Fruit fly (Drosophila melanogaster) whole organism, embryonic: Measurements from ENCODE around the gene CG13144.

Source experiments
- Ada2b ChIP-seq: fragments of 200-800 bp; sonication (Bioruptor generic); IDR thresholded peaks from 2 replicates; pipeline ENCODE4 v1.3.6; 2022; ENCODE audit warnings: missing biosample characterization, missing genetic modification characterization
- C15 ChIP-seq: fragments of 200-800 bp; sonication (Bioruptor generic); IDR thresholded peaks from 3 replicates; pipeline ENCODE4 v1.3.6; 2022; ENCODE audit warnings: missing biosample characterization, missing genetic modification characterization
- CG11696 ChIP-seq: fragments of 200-800 bp; sonication (Bioruptor generic); IDR thresholded peaks from 2 replicates; pipeline ENCODE4 v1.3.6; 2022; ENCODE audit warnings: missing biosample characterization, missing genetic modification characterization
- CG12219 ChIP-seq: fragments of 200-800 bp; sonication (Bioruptor generic); optimal IDR thresholded peaks from 3 replicates; lab custom pipeline; 2018; ENCODE audit warnings: missing biosample characterization, mild to moderate bottlenecking, missing genetic modification characterization
- CG12391 ChIP-seq: fragments of 200-800 bp; sonication (Bioruptor generic); optimal IDR thresholded peaks from 3 replicates; lab custom pipeline; 2018; ENCODE audit warnings: missing biosample characterization, mild to moderate bottlenecking, missing genetic modification characterization, moderate library complexity
- CG12769 ChIP-seq: fragments of 200-800 bp; sonication (Bioruptor generic); optimal IDR thresholded peaks from 2 replicates; lab custom pipeline; 2019; ENCODE audit warnings: missing biosample characterization, mild to moderate bottlenecking, missing genetic modification characterization, moderate library complexity
- CG13775 ChIP-seq: fragments of 200-800 bp; sonication (Bioruptor generic); optimal IDR thresholded peaks from 3 replicates; lab custom pipeline; 2017; ENCODE audit warnings: missing biosample characterization, mild to moderate bottlenecking, missing genetic modification characterization
- CG13894 ChIP-seq: fragments of 200-800 bp; sonication (Bioruptor generic); optimal IDR thresholded peaks from 3 replicates; lab custom pipeline; 2018; ENCODE audit warnings: missing biosample characterization, mild to moderate bottlenecking, missing genetic modification characterization, moderate library complexity
- CG14710 ChIP-seq: fragments of 200-800 bp; sonication (Bioruptor generic); optimal IDR thresholded peaks from 3 replicates; lab custom pipeline; 2019; ENCODE audit warnings: missing biosample characterization, mild to moderate bottlenecking, missing genetic modification characterization, moderate library complexity
- CG15073 ChIP-seq: fragments of 200-800 bp; sonication (Bioruptor generic); optimal IDR thresholded peaks from 2 replicates; lab custom pipeline; 2016; ENCODE audit warnings: missing biosample characterization, missing genetic modification characterization
- CG15479 ChIP-seq: fragments of 200-800 bp; sonication (Bioruptor generic); optimal IDR thresholded peaks from 3 replicates; lab custom pipeline; 2019; ENCODE audit warnings: missing biosample characterization, mild to moderate bottlenecking, missing genetic modification characterization, moderate library complexity
- CG18599 ChIP-seq: fragments of 200-800 bp; sonication (Bioruptor generic); optimal IDR thresholded peaks from 3 replicates; lab custom pipeline; 2017; ENCODE audit warnings: missing biosample characterization, missing genetic modification characterization, mild to moderate bottlenecking, moderate library complexity, missing genetic modification reagents
- CG2712 ChIP-seq: fragments of 200-800 bp; optimal IDR thresholded peaks from 3 replicates; lab custom pipeline; 2019; ENCODE audit warnings: missing biosample characterization, mild to moderate bottlenecking, missing genetic modification characterization, moderate library complexity
- CG30403 ChIP-seq: fragments of 200-800 bp; sonication (Bioruptor generic); optimal IDR thresholded peaks from 3 replicates; lab custom pipeline; 2016; ENCODE audit warnings: missing biosample characterization, missing genetic modification characterization
- CG8924 ChIP-seq: fragments of 200-800 bp; optimal IDR thresholded peaks from 3 replicates; lab custom pipeline; 2019; ENCODE audit warnings: missing biosample characterization, mild to moderate bottlenecking, missing genetic modification characterization, moderate library complexity
- CG9215 ChIP-seq: fragments of 200-800 bp; sonication (Bioruptor generic); IDR thresholded peaks from 2 replicates; pipeline ENCODE4 v1.3.6; 2022; ENCODE audit warnings: missing biosample characterization, missing genetic modification characterization
- D ChIP-seq, 2 experiments: fragments of 200-800 bp in 1 of 2; fragments of >200 bp in 1 of 2; sonication (Bioruptor generic) in 1 of 2; optimal IDR thresholded peaks; 2 replicates in 1 of 2; 3 replicates in 1 of 2; lab custom pipeline; 2017; ENCODE audit warnings: mild to moderate bottlenecking in 1 of 2, missing biosample characterization in 1 of 2, missing genetic modification characterization in 1 of 2, missing genetic modification reagents in 1 of 2
- Dll ChIP-seq: fragments of 200-800 bp; sonication (Bioruptor generic); IDR thresholded peaks from 4 replicates; pipeline ENCODE4 v1.3.6; 2022; ENCODE audit warnings: missing biosample characterization, missing genetic modification characterization; ENCODE audit not compliant: partially characterized antibody
- Ets97D ChIP-seq: fragments of 200-800 bp; sonication (Bioruptor generic); optimal IDR thresholded peaks from 3 replicates; lab custom pipeline; 2016; ENCODE audit warnings: missing biosample characterization, missing genetic modification characterization
- GATAe ChIP-seq: fragments of 200-800 bp; sonication (Bioruptor generic); conservative IDR thresholded peaks from 2 replicates; pipeline ENCODE4 v1.3.6; 2022; ENCODE audit warnings: missing biosample characterization, missing genetic modification characterization
- Lhr ChIP-seq: fragments of 200-800 bp; sonication (Bioruptor generic); optimal IDR thresholded peaks from 3 replicates; lab custom pipeline; 2017; ENCODE audit warnings: mild to moderate bottlenecking, missing biosample characterization, missing genetic modification reagents, missing genetic modification characterization
- NFAT ChIP-seq: fragments of 200-800 bp; sonication (Bioruptor generic); IDR thresholded peaks from 2 replicates; pipeline ENCODE4 v1.3.6; 2022; ENCODE audit warnings: missing biosample characterization, missing genetic modification characterization
- Oaz ChIP-seq: fragments of 200-800 bp; sonication (Bioruptor generic); IDR thresholded peaks from 2 replicates; pipeline ENCODE4 v1.3.6; 2022; ENCODE audit warnings: missing biosample characterization, missing genetic modification characterization
- Poxn ChIP-seq: fragments of 200-800 bp; sonication (Bioruptor generic); IDR thresholded peaks from 2 replicates; pipeline ENCODE4 v1.3.6; 2022; ENCODE audit warnings: missing biosample characterization, missing genetic modification characterization
- Six4 ChIP-seq: fragments of 200-800 bp; sonication (Bioruptor generic); optimal IDR thresholded peaks from 2 replicates; lab custom pipeline; 2016; ENCODE audit warnings: missing biosample characterization, missing genetic modification characterization
- Sry-β ChIP-seq: fragments of 200-800 bp; sonication (Bioruptor generic); optimal IDR thresholded peaks from 2 replicates; lab custom pipeline; 2018; ENCODE audit warnings: missing biosample characterization, mild to moderate bottlenecking, missing genetic modification characterization, moderate library complexity
- Tbp ChIP-seq: fragments of >200 bp; optimal IDR thresholded peaks from 2 replicates; lab custom pipeline; 2018; ENCODE audit warnings: missing biosample characterization, missing genetic modification characterization
- Trl ChIP-seq, 3 experiments: fragments of >200 bp in 2 of 3; fragments of 200-800 bp in 1 of 3; sonication (Bioruptor generic) in 1 of 3; optimal IDR thresholded peaks; 2 replicates in 1 of 3; 3 replicates in 2 of 3; lab custom pipeline; 2016 to 2017; ENCODE audit warnings: missing biosample characterization in 1 of 3, missing genetic modification characterization in 1 of 3
- ac ChIP-seq: fragments of 200-800 bp; sonication (Bioruptor generic); optimal IDR thresholded peaks from 3 replicates; lab custom pipeline; 2017; ENCODE audit warnings: missing biosample characterization, mild to moderate bottlenecking, missing genetic modification characterization
- al ChIP-seq: fragments of 200-800 bp; sonication (Bioruptor generic); IDR thresholded peaks from 2 replicates; pipeline ENCODE4 v1.3.6; 2022; ENCODE audit warnings: missing biosample characterization, missing genetic modification characterization
- ase ChIP-seq: fragments of 200-800 bp; sonication (Bioruptor generic); IDR thresholded peaks from 3 replicates; pipeline ENCODE4 v1.3.6; 2022; ENCODE audit warnings: missing biosample characterization, missing genetic modification characterization
- ash1 ChIP-seq: fragments of 200-800 bp; sonication (Bioruptor generic); optimal IDR thresholded peaks from 2 replicates; lab custom pipeline; 2018; ENCODE audit warnings: missing biosample characterization, mild to moderate bottlenecking, missing genetic modification characterization
- exex ChIP-seq: fragments of 200-800 bp; sonication (Bioruptor generic); optimal IDR thresholded peaks from 4 replicates; lab custom pipeline; 2018; ENCODE audit warnings: missing biosample characterization, mild to moderate bottlenecking, missing genetic modification characterization, moderate library complexity
- hb ChIP-seq: fragments of 200-800 bp; sonication (Bioruptor generic); IDR thresholded peaks from 3 replicates; pipeline ENCODE4 v1.3.6; 2022; ENCODE audit warnings: missing biosample characterization, missing genetic modification characterization; ENCODE audit not compliant: partially characterized antibody
- hbn ChIP-seq: fragments of 200-800 bp; sonication (Bioruptor generic); IDR thresholded peaks from 2 replicates; pipeline ENCODE4 v1.3.6; 2022; ENCODE audit warnings: missing biosample characterization, missing genetic modification characterization; ENCODE audit not compliant: partially characterized antibody
- her ChIP-seq: fragments of 200-800 bp; sonication (Bioruptor generic); optimal IDR thresholded peaks from 2 replicates; lab custom pipeline; 2016; ENCODE audit warnings: missing biosample characterization, missing genetic modification characterization
- insv ChIP-seq, 2 experiments: fragments of 200-800 bp; sonication (Bioruptor generic); optimal IDR thresholded peaks; 3 replicates each; lab custom pipeline; 2016 to 2018; ENCODE audit warnings: missing biosample characterization in 2 of 2, missing genetic modification characterization in 2 of 2
- nerfin-1 ChIP-seq: fragments of 200-800 bp; sonication (Bioruptor generic); optimal IDR thresholded peaks from 3 replicates; lab custom pipeline; 2019; ENCODE audit warnings: missing biosample characterization, mild to moderate bottlenecking, missing genetic modification characterization, moderate library complexity
- nmo ChIP-seq: fragments of 200-800 bp; sonication (Bioruptor generic); optimal IDR thresholded peaks from 2 replicates; lab custom pipeline; 2018; ENCODE audit warnings: missing biosample characterization, mild to moderate bottlenecking, missing genetic modification characterization, moderate library complexity
- p53 ChIP-seq: fragments of 200-800 bp; sonication (Bioruptor generic); optimal IDR thresholded peaks from 2 replicates; lab custom pipeline; 2016; ENCODE audit warnings: missing biosample characterization, missing genetic modification characterization
- pan ChIP-seq, 4 experiments: fragments of >200 bp in 3 of 4; fragments of 200-800 bp in 1 of 4; sonication (Bioruptor generic) in 1 of 4; optimal IDR thresholded peaks in 3 of 4; IDR thresholded peaks in 1 of 4; 2 replicates each; pipeline versions ENCODE4 v1.3.6 to Lab custom; 2017 to 2022; ENCODE audit warnings: missing biosample characterization in 2 of 4, missing genetic modification characterization in 2 of 4, mixed read lengths in 1 of 4
- pzg ChIP-seq: fragments of 200-800 bp; sonication (Bioruptor generic); optimal IDR thresholded peaks from 3 replicates; lab custom pipeline; 2018; ENCODE audit warnings: missing biosample characterization, mild to moderate bottlenecking, missing genetic modification characterization, moderate library complexity
- shn ChIP-seq: fragments of 200-800 bp; sonication (Bioruptor generic); optimal IDR thresholded peaks from 3 replicates; lab custom pipeline; 2016; ENCODE audit warnings: missing biosample characterization, missing genetic modification characterization
- tio ChIP-seq: fragments of 200-800 bp; sonication (Bioruptor generic); optimal IDR thresholded peaks from 2 replicates; lab custom pipeline; 2017; ENCODE audit warnings: missing biosample characterization, missing genetic modification characterization, inconsistent platforms
- trh ChIP-seq: fragments of 200-800 bp; sonication (Bioruptor generic); optimal IDR thresholded peaks from 2 replicates; lab custom pipeline; 2016; ENCODE audit warnings: missing biosample characterization, missing genetic modification characterization
- twi ChIP-seq: fragments of 200-800 bp; optimal IDR thresholded peaks from 2 replicates; lab custom pipeline; 2019; ENCODE audit warnings: missing biosample characterization, mild to moderate bottlenecking, missing genetic modification characterization, moderate library complexity
- zen2 ChIP-seq: fragments of 200-800 bp; sonication (Bioruptor generic); IDR thresholded peaks from 3 replicates; pipeline ENCODE4 v1.3.6; 2022; ENCODE audit warnings: missing biosample characterization, missing genetic modification characterization; ENCODE audit not compliant: partially characterized antibody
- zfh1 ChIP-seq: fragments of 200-800 bp; sonication (Bioruptor generic); IDR thresholded peaks from 3 replicates; pipeline ENCODE4 v1.3.6; 2022; ENCODE audit warnings: missing biosample characterization, missing genetic modification characterization

The CG13144 gene

DNA sequence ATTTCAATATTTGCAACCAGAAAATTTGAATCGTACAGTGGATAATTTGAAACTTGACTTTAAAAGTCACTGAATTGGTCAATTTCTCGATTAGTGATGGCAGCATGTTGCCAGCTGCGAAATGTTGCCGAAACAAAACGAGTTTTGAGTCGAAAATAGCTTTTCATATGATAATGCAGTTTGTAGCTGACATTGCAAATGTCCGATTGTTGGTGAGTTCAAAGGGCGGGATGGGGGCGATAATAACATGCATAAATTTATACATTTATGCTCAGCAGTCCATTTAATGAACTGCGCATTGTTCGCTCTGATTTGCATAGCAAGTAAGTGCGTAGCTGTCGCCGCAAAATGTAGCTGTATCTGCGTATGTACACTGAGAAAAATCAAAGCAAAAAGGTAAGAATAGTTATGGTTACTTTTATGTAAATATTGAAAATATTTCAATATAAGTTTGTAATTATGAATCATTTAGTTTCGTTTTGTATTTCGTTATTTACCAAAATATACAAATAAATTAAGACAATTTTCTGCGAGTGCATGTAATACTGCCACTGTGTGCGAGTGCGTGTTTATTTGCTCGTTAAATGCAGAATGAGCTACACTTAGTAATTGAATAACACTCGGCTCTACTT lies 35.8 kb upstream of the CG13144 start, which contains the start of gene Lip4 (continued):
- no peak for TF ChIP-seq p53
- peak; percentile 79 for TF ChIP-seq Ada2b
- TF ChIP-seq NFAT (GFP tag; lab: Robert Waterston, UW), result peak; percentile 44; the same call in 1 of the 2 replicates
- no peak for TF ChIP-seq D (optimal IDR thresholded peaks at IDR 0.05; lab: Kevin White, UChicago)
- peak; percentile 43 for TF ChIP-seq D (GFP tag; optimal IDR thresholded peaks at IDR 0.05; lab: Kevin White, UChicago)
- no peak for TF ChIP-seq her (GFP tag; lab: Kevin White, UChicago)
- TF ChIP-seq ash1 (GFP tag; lab: Kevin White, UChicago), result no peak
- no peak for TF ChIP-seq al (GFP tag; lab: Robert Waterston, UW)
- TF ChIP-seq Poxn, result 0 out of 2 replicates have a peak, but pooled peaks have one; percentile 14
- TF ChIP-seq Tbp, result no peak
- TF ChIP-seq twi (tag; lab: Kevin White, UChicago), result peak; percentile 9
- TF ChIP-seq Oaz, result peak; percentile 35; the same call in 1 of the 2 replicates
- TF ChIP-seq Sry-β, result no peak
- TF ChIP-seq shn (GFP tag; lab: Kevin White, UChicago), result no peak
- TF ChIP-seq CG8924 (tag; lab: Kevin White, UChicago), result peak; percentile 79
- TF ChIP-seq CG13775 (GFP tag; lab: Kevin White, UChicago), result peak; percentile 58
- TF ChIP-seq CG13894, result no peak
- peak; percentile 69 for TF ChIP-seq zfh1
- peak; percentile 50 for TF ChIP-seq CG15479
- no peak for TF ChIP-seq Trl (optimal IDR thresholded peaks at IDR 0.05; lab: Kevin White, UChicago)
- TF ChIP-seq Trl (GFP tag; optimal IDR thresholded peaks at IDR 0.05; lab: Kevin White, UChicago), result peak; percentile 29
- peak; percentile 49 for TF ChIP-seq trh (GFP tag; lab: Kevin White, UChicago)
- TF ChIP-seq hb (GFP tag; lab: Robert Waterston, UW), result no peak
- no peak for TF ChIP-seq Dll (GFP tag; lab: Robert Waterston, UW)
- TF ChIP-seq pzg (GFP tag; lab: Kevin White, UChicago), result no peak
- TF ChIP-seq Lhr (GFP tag; lab: Kevin White, UChicago), result peak; percentile 11
- TF ChIP-seq Ets97D (GFP tag; lab: Kevin White, UChicago), result no peak
- peak; percentile 63 for TF ChIP-seq CG14710 (tag; lab: Kevin White, UChicago)
- TF ChIP-seq CG9215 (GFP tag; lab: Robert Waterston, UW), result no peak; the same call in 1 of the 2 replicates
- TF ChIP-seq nmo (GFP tag; lab: Kevin White, UChicago), result peak; percentile 81
- peak; percentile 76 for TF ChIP-seq CG18599 (GFP tag; lab: Kevin White, UChicago)
- peak; percentile 78 for TF ChIP-seq ase (GFP tag; lab: Robert Waterston, UW)
- TF ChIP-seq exex (tag; lab: Kevin White, UChicago), result no peak
- no peak for TF ChIP-seq pan (optimal IDR thresholded peaks at IDR 0.05; lab: Kevin White, UChicago)
- TF ChIP-seq pan (GFP tag; optimal IDR thresholded peaks at IDR 0.05 in 1 of 2, IDR thresholded peaks at IDR 0.05 in 1 of 2), result peak in 1 of 2 experiments; percentile 89
- no peak for TF ChIP-seq GATAe
- peak; percentile 62 for TF ChIP-seq CG12219 (GFP tag; lab: Kevin White, UChicago)
- no peak for TF ChIP-seq hbn
- peak; percentile 71 for TF ChIP-seq tio (GFP tag; lab: Kevin White, UChicago)
- TF ChIP-seq, all 482 proteins: peak for 305

DNA sequence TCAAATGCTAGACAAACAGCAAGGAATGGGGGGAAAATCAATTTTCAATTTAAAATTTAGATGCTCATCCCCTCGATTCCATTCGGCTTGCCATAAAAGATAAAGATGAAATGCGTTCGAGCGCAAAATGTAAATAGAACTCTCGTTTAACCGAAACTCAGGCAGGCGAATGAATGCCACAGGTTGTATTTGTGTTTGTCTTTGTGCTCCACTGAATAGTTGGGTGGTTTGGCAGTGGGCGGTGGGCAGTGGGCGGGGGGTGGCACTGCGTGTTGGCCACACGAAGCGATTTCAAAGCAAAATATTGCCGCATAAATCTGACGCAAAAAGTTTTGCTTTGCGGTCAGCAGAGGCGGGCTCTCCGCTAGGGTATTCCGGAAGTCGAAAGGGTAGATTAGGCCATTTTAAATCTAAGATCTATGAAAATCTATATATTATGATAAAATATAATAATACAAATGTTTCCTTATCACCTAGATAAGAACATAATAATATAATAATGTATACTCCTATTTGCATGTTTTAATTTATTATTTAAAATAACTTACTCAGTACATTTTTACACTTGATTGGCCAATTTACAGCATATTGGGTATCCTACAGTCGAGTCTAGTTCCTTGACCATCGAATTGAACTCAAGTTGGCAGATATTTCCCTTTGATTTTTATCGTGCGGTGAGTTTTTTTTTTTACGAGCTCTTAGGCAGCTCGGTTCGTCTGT lies 31.1 kb upstream of the CG13144 start:
- TF ChIP-seq CG11696 (GFP tag; lab: Robert Waterston, UW) (no peak), CG30403 (GFP tag; lab: Kevin White, UChicago) (peak; percentile 77), insv (GFP tag; optimal IDR thresholded peaks at IDR 0.05; lab: Kevin White, UChicago) (no peak), nerfin-1 (tag; lab: Kevin White, UChicago) (peak; percentile 38), CG12391 (tag; lab: Kevin White, UChicago) (peak; percentile 67), CG12769 (tag; lab: Kevin White, UChicago) (peak; percentile 73), CG2712 (tag; lab: Kevin White, UChicago) (peak; percentile 64), Six4 (GFP tag; lab: Kevin White, UChicago) (no peak), ash1 (GFP tag; lab: Kevin White, UChicago) (no peak), C15 (GFP tag; lab: Robert Waterston, UW) (no peak), CG15073 (GFP tag; lab: Kevin White, UChicago) (no peak), ac (GFP tag; lab: Kevin White, UChicago) (no peak), zen2 (GFP tag; lab: Robert Waterston, UW) (no peak)
